Fruit fly (Drosophila melanogaster): ENCODE measurements around the gene pip.
A peak's percentile ranks its signal among the peaks of the same experiment; 100 is the strongest.

The pip gene

dm6 chr3L:19337398-19338086 is at the start of gene pip (continued):
- peak; percentile 46 for TF ChIP-seq CG5180 (GFP tag; optimal IDR thresholded peaks at IDR 0.05)
- TF ChIP-seq CG16813 (GFP tag; IDR thresholded peaks at IDR 0.05; ENCODE audit: partially characterized antibody), result no peak
- no peak for TF ChIP-seq Elba2 (GFP tag; optimal IDR thresholded peaks at IDR 0.05)
- TF ChIP-seq CG10209 (GFP tag; optimal IDR thresholded peaks at IDR 0.05), result peak; percentile 60
- TF ChIP-seq CG31365 (tag; optimal IDR thresholded peaks at IDR 0.05), result peak; percentile 34
- peak; percentile 72 for TF ChIP-seq CG2199 (GFP tag; IDR thresholded peaks at IDR 0.05)
- TF ChIP-seq CG10543 (GFP tag; optimal IDR thresholded peaks at IDR 0.05), result peak; percentile 60
- no peak for TF ChIP-seq tll (GFP tag; optimal IDR thresholded peaks at IDR 0.05)
- no peak for TF ChIP-seq hkb (optimal IDR thresholded peaks at IDR 0.05)
- peak; percentile 29; the same call in 1 of the 2 replicates for TF ChIP-seq hkb (GFP tag; IDR thresholded peaks at IDR 0.05)
- no peak for TF ChIP-seq Ets97D (GFP tag; optimal IDR thresholded peaks at IDR 0.05)
- peak; percentile 50 for TF ChIP-seq CG2120 (GFP tag; optimal IDR thresholded peaks at IDR 0.05)
- TF ChIP-seq CG17612 (GFP tag; IDR thresholded peaks at IDR 0.05), result no peak
- TF ChIP-seq CG12769 (tag; optimal IDR thresholded peaks at IDR 0.05), result peak; percentile 67
- peak; percentile 24 for TF ChIP-seq CG6765 (GFP tag; optimal IDR thresholded peaks at IDR 0.05)
- no peak; the same call in 1 of the 2 replicates for TF ChIP-seq Rfx (GFP tag; IDR thresholded peaks at IDR 0.05)
- TF ChIP-seq CG7786 (GFP tag; optimal IDR thresholded peaks at IDR 0.05), result peak; percentile 23
- TF ChIP-seq lab (GFP tag; optimal IDR thresholded peaks at IDR 0.05), result peak; percentile 90
- TF ChIP-seq CG2875 (GFP tag; optimal IDR thresholded peaks at IDR 0.05), result peak; percentile 60
- no peak for TF ChIP-seq tap (tag; optimal IDR thresholded peaks at IDR 0.05)
- TF ChIP-seq CG18619 (GFP tag; optimal IDR thresholded peaks at IDR 0.05), result peak; percentile 43
- 0 out of 3 replicates have a peak, but pooled peaks have one; percentile 14 for TF ChIP-seq mld (GFP tag; IDR thresholded peaks at IDR 0.05; ENCODE audit: partially characterized antibody)
- TF ChIP-seq Nf-YC (tag; optimal IDR thresholded peaks at IDR 0.05), result no peak
- TF ChIP-seq Sry-δ (GFP tag; optimal IDR thresholded peaks at IDR 0.05), result peak; percentile 9
- peak; percentile 51 for TF ChIP-seq CG6683 (GFP tag; optimal IDR thresholded peaks at IDR 0.05)
- TF ChIP-seq CG2678 (tag; optimal IDR thresholded peaks at IDR 0.05), result peak; percentile 68
- TF ChIP-seq Spps (tag; optimal IDR thresholded peaks at IDR 0.05), result no peak
- TF ChIP-seq her (GFP tag; optimal IDR thresholded peaks at IDR 0.05), result peak; percentile 51
- TF ChIP-seq mirr (GFP tag; optimal IDR thresholded peaks at IDR 0.05), result no peak
- TF ChIP-seq CG3281 (GFP tag; optimal IDR thresholded peaks at IDR 0.05), result peak; percentile 75
- TF ChIP-seq Hand (GFP tag; optimal IDR thresholded peaks at IDR 0.05), result peak; percentile 37
- TF ChIP-seq Side (GFP tag; optimal IDR thresholded peaks at IDR 0.05), result peak; percentile 50
- TF ChIP-seq sna (GFP tag; IDR thresholded peaks at IDR 0.05; ENCODE audit: partially characterized antibody), result 0 out of 2 replicates have a peak, but pooled peaks have one; percentile 20
- no peak for TF ChIP-seq CG10274 (GFP tag; optimal IDR thresholded peaks at IDR 0.05)
- TF ChIP-seq Ssrp (tag; optimal IDR thresholded peaks at IDR 0.05), result no peak
- TF ChIP-seq gcm2 (GFP tag; optimal IDR thresholded peaks at IDR 0.05), result no peak
- TF ChIP-seq shn (GFP tag; optimal IDR thresholded peaks at IDR 0.05), result peak; percentile 21
- no peak for TF ChIP-seq usp (GFP tag; optimal IDR thresholded peaks at IDR 0.05)
- TF ChIP-seq da (GFP tag; optimal IDR thresholded peaks at IDR 0.05), result peak; percentile 29
- TF ChIP-seq NK7.1 (GFP tag; optimal IDR thresholded peaks at IDR 0.05), result no peak
- TF ChIP-seq row (GFP tag; IDR thresholded peaks at IDR 0.05), result no peak
- no peak for TF ChIP-seq gsb-n (tag; optimal IDR thresholded peaks at IDR 0.05)
- 0 out of 3 replicates have a peak, but pooled peaks have one; percentile 43 for TF ChIP-seq ci (GFP tag; IDR thresholded peaks at IDR 0.05)
- TF ChIP-seq dan (GFP tag; IDR thresholded peaks at IDR 0.05), result no peak
- peak; percentile 27 for TF ChIP-seq bcd (GFP tag; optimal IDR thresholded peaks at IDR 0.05)
- peak; percentile 93 for TF ChIP-seq sens (GFP tag)
- peak; percentile 57 for TF ChIP-seq org-1 (GFP tag; optimal IDR thresholded peaks at IDR 0.05)
- TF ChIP-seq CG6854 (GFP tag; optimal IDR thresholded peaks at IDR 0.05), result peak; percentile 68
- peak; percentile 47 for TF ChIP-seq HmgZ (tag; optimal IDR thresholded peaks at IDR 0.05)
